Fruit fly (Drosophila melanogaster): ENCODE measurements around the gene CG3769.

dm6 chr2L:9454369-9455054 lies 19.3 kb downstream of the CG3769 start:
- TF ChIP-seq Sin3A (optimal IDR thresholded peaks at IDR 0.05) (no peak), h (optimal IDR thresholded peaks at IDR 0.05) (no peak), Myc (optimal IDR thresholded peaks at IDR 0.05) (no peak), insv (optimal IDR thresholded peaks at IDR 0.05) (no peak), psq (optimal IDR thresholded peaks at IDR 0.05) (no peak)

All from Kc167 (cell line).